Fruit fly (Drosophila melanogaster) whole organism, embryonic: Measurements from ENCODE around the gene CG31102.
A peak's percentile ranks its signal among the peaks of the same experiment; 100 is the strongest.

Experiments used
- CG11696 ChIP-seq: fragments of 200-800 bp; sonication (Bioruptor generic); IDR thresholded peaks from 2 replicates; pipeline ENCODE4 v1.3.6; 2022; ENCODE audit warnings: missing biosample characterization, missing genetic modification characterization
- CG12219 ChIP-seq: fragments of 200-800 bp; sonication (Bioruptor generic); optimal IDR thresholded peaks from 3 replicates; lab custom pipeline; 2018; ENCODE audit warnings: missing biosample characterization, mild to moderate bottlenecking, missing genetic modification characterization
- CG13123 ChIP-seq: fragments of 200-800 bp; sonication (Bioruptor generic); optimal IDR thresholded peaks from 2 replicates; lab custom pipeline; 2016; ENCODE audit warnings: missing biosample characterization, missing genetic modification characterization
- CG13624 ChIP-seq: fragments of 200-800 bp; sonication (Bioruptor generic); optimal IDR thresholded peaks from 2 replicates; lab custom pipeline; 2016; ENCODE audit warnings: missing biosample characterization, missing genetic modification characterization
- CG17568 ChIP-seq: fragments of 200-800 bp; sonication (Bioruptor generic); optimal IDR thresholded peaks from 2 replicates; lab custom pipeline; 2018; ENCODE audit warnings: missing biosample characterization, mild to moderate bottlenecking, missing genetic modification characterization, moderate library complexity
- CG18599 ChIP-seq: fragments of 200-800 bp; sonication (Bioruptor generic); optimal IDR thresholded peaks from 3 replicates; lab custom pipeline; 2017; ENCODE audit warnings: missing biosample characterization, missing genetic modification characterization, mild to moderate bottlenecking, moderate library complexity, missing genetic modification reagents
- CG2199 ChIP-seq: fragments of 200-800 bp; sonication (Bioruptor generic); IDR thresholded peaks from 3 replicates; pipeline ENCODE4 v1.3.6; 2022; ENCODE audit warnings: missing biosample characterization, missing genetic modification characterization
- CG34376 ChIP-seq: fragments of 200-800 bp; sonication (Bioruptor generic); optimal IDR thresholded peaks from 2 replicates; lab custom pipeline; 2018; ENCODE audit warnings: missing biosample characterization, mild to moderate bottlenecking, missing genetic modification characterization
- CG5953 ChIP-seq: fragments of 200-800 bp; sonication (Bioruptor generic); IDR thresholded peaks from 2 replicates; pipeline ENCODE4 v1.3.6; 2022; ENCODE audit warnings: missing biosample characterization, missing genetic modification characterization
- CG6654 ChIP-seq: fragments of 200-800 bp; sonication (Bioruptor generic); optimal IDR thresholded peaks from 2 replicates; lab custom pipeline; 2017; ENCODE audit warnings: missing biosample characterization, mild to moderate bottlenecking, missing genetic modification characterization
- Dbx ChIP-seq: fragments of 200-800 bp; sonication (Bioruptor generic); IDR thresholded peaks from 3 replicates; pipeline ENCODE4 v1.3.6; 2022; ENCODE audit warnings: missing biosample characterization, missing genetic modification characterization
- Dek ChIP-seq: fragments of 200-800 bp; sonication (Bioruptor generic); optimal IDR thresholded peaks from 3 replicates; lab custom pipeline; 2019; ENCODE audit warnings: missing biosample characterization, mild to moderate bottlenecking, missing genetic modification characterization, moderate library complexity
- Dfd ChIP-seq, 2 experiments: fragments of >200 bp; optimal IDR thresholded peaks; 2 replicates each; lab custom pipeline; 2017; ENCODE audit warnings: missing biosample characterization in 2 of 2, missing genetic modification characterization in 2 of 2
- Doc2 ChIP-seq: fragments of 200-800 bp; sonication (Bioruptor generic); IDR thresholded peaks from 2 replicates; pipeline ENCODE4 v1.3.6; 2022; ENCODE audit warnings: missing biosample characterization, missing genetic modification characterization
- Fer2 ChIP-seq: fragments of 200-800 bp; sonication (Bioruptor generic); optimal IDR thresholded peaks from 2 replicates; lab custom pipeline; 2018; ENCODE audit warnings: missing biosample characterization, mild to moderate bottlenecking, missing genetic modification characterization, moderate library complexity
- Fer3 ChIP-seq: fragments of 200-800 bp; sonication (Bioruptor generic); optimal IDR thresholded peaks from 2 replicates; lab custom pipeline; 2018; ENCODE audit warnings: missing biosample characterization, mild to moderate bottlenecking, missing genetic modification characterization, moderate library complexity
- HHEX ChIP-seq: fragments of 200-800 bp; sonication (Bioruptor generic); optimal IDR thresholded peaks from 3 replicates; lab custom pipeline; 2017; ENCODE audit warnings: missing biosample characterization, mild to moderate bottlenecking, missing genetic modification characterization, missing genetic modification reagents
- HLH4C ChIP-seq: fragments of 200-800 bp; sonication (Bioruptor generic); IDR thresholded peaks from 3 replicates; pipeline ENCODE4 v1.3.6; 2022; ENCODE audit warnings: missing biosample characterization, missing genetic modification characterization; ENCODE audit not compliant: partially characterized antibody
- Hand ChIP-seq: fragments of 200-800 bp; sonication (Bioruptor generic); optimal IDR thresholded peaks from 2 replicates; lab custom pipeline; 2017; ENCODE audit warnings: mild to moderate bottlenecking, missing biosample characterization, missing genetic modification reagents, missing genetic modification characterization
- Hmx ChIP-seq: fragments of 200-800 bp; sonication (Bioruptor generic); optimal IDR thresholded peaks from 2 replicates; lab custom pipeline; 2016; ENCODE audit warnings: missing biosample characterization, missing genetic modification characterization
- Jarid2 ChIP-seq: fragments of 200-800 bp; sonication (Bioruptor generic); optimal IDR thresholded peaks from 3 replicates; lab custom pipeline; 2017; ENCODE audit warnings: mild to moderate bottlenecking, missing biosample characterization, missing genetic modification reagents, missing genetic modification characterization
- Kr ChIP-seq: fragments of 200-800 bp; sonication (Bioruptor generic); optimal IDR thresholded peaks from 2 replicates; lab custom pipeline; 2017; ENCODE audit warnings: missing biosample characterization, mild to moderate bottlenecking, missing genetic modification characterization
- Lhr ChIP-seq: fragments of 200-800 bp; sonication (Bioruptor generic); optimal IDR thresholded peaks from 3 replicates; lab custom pipeline; 2017; ENCODE audit warnings: mild to moderate bottlenecking, missing biosample characterization, missing genetic modification reagents, missing genetic modification characterization
- Myb ChIP-seq: fragments of 200-800 bp; sonication (Bioruptor generic); optimal IDR thresholded peaks from 2 replicates; lab custom pipeline; 2016; ENCODE audit warnings: missing biosample characterization, missing genetic modification characterization
- Poxn ChIP-seq: fragments of 200-800 bp; sonication (Bioruptor generic); IDR thresholded peaks from 2 replicates; pipeline ENCODE4 v1.3.6; 2022; ENCODE audit warnings: missing biosample characterization, missing genetic modification characterization
- Sin3A ChIP-seq: fragments of >200 bp; optimal IDR thresholded peaks from 2 replicates; lab custom pipeline; 2018
- Tbp ChIP-seq: fragments of >200 bp; optimal IDR thresholded peaks from 2 replicates; lab custom pipeline; 2018; ENCODE audit warnings: missing biosample characterization, missing genetic modification characterization
- Trl ChIP-seq, 3 experiments: fragments of >200 bp in 2 of 3; fragments of 200-800 bp in 1 of 3; sonication (Bioruptor generic) in 1 of 3; optimal IDR thresholded peaks; 2 replicates in 1 of 3; 3 replicates in 2 of 3; lab custom pipeline; 2016 to 2017; ENCODE audit warnings: missing biosample characterization in 1 of 3, missing genetic modification characterization in 1 of 3
- ato ChIP-seq: fragments of 200-800 bp; sonication (Bioruptor generic); IDR thresholded peaks from 2 replicates; pipeline ENCODE4 v1.3.6; 2022; ENCODE audit warnings: missing biosample characterization, missing genetic modification characterization; ENCODE audit not compliant: partially characterized antibody
- btn ChIP-seq: fragments of 200-800 bp; sonication (Bioruptor generic); optimal IDR thresholded peaks from 2 replicates; lab custom pipeline; 2016; ENCODE audit warnings: missing biosample characterization, missing genetic modification characterization
- chinmo ChIP-seq: fragments of 200-800 bp; sonication (Bioruptor generic); IDR thresholded peaks from 4 replicates; pipeline ENCODE4 v1.3.6; 2022; ENCODE audit warnings: missing biosample characterization, missing genetic modification characterization; ENCODE audit not compliant: partially characterized antibody
- cwo ChIP-seq: fragments of 200-800 bp; sonication (Bioruptor generic); optimal IDR thresholded peaks from 3 replicates; lab custom pipeline; 2017; ENCODE audit warnings: missing biosample characterization, missing genetic modification characterization, mild to moderate bottlenecking, moderate library complexity, missing genetic modification reagents
- danr ChIP-seq: fragments of 200-800 bp; sonication (Bioruptor generic); IDR thresholded peaks from 2 replicates; pipeline ENCODE4 v1.3.6; 2022; ENCODE audit warnings: missing biosample characterization, missing genetic modification characterization
- disco-r ChIP-seq: fragments of 200-800 bp; sonication (Bioruptor generic); optimal IDR thresholded peaks from 2 replicates; lab custom pipeline; 2016; ENCODE audit warnings: missing biosample characterization, missing genetic modification characterization
- dmrt99B ChIP-seq: fragments of 200-800 bp; sonication (Bioruptor generic); optimal IDR thresholded peaks from 2 replicates; lab custom pipeline; 2018; ENCODE audit warnings: missing biosample characterization, mild to moderate bottlenecking, missing genetic modification characterization, moderate library complexity
- dysf ChIP-seq: fragments of 200-800 bp; sonication (Bioruptor generic); IDR thresholded peaks from 3 replicates; pipeline ENCODE4 v1.3.6; 2022; ENCODE audit warnings: missing biosample characterization, missing genetic modification characterization
- grn ChIP-seq: fragments of 200-800 bp; sonication (Bioruptor generic); optimal IDR thresholded peaks from 3 replicates; lab custom pipeline; 2017; ENCODE audit warnings: missing biosample characterization, missing genetic modification characterization
- ind ChIP-seq: fragments of 200-800 bp; sonication (Bioruptor generic); optimal IDR thresholded peaks from 3 replicates; lab custom pipeline; 2016; ENCODE audit warnings: missing biosample characterization, missing genetic modification characterization
- kah ChIP-seq: fragments of 200-800 bp; sonication (Bioruptor generic); optimal IDR thresholded peaks from 2 replicates; lab custom pipeline; 2018; ENCODE audit warnings: missing biosample characterization, mild to moderate bottlenecking, missing genetic modification characterization
- kni ChIP-seq: fragments of 200-800 bp; sonication (Bioruptor generic); optimal IDR thresholded peaks from 3 replicates; lab custom pipeline; 2017; ENCODE audit warnings: mild to moderate bottlenecking, missing biosample characterization, missing genetic modification reagents, missing genetic modification characterization
- knrl ChIP-seq: fragments of 200-800 bp; sonication (Bioruptor generic); IDR thresholded peaks from 3 replicates; pipeline ENCODE4 v1.3.6; 2022; ENCODE audit warnings: missing biosample characterization, missing genetic modification characterization; ENCODE audit not compliant: partially characterized antibody
- luna ChIP-seq: fragments of 200-800 bp; sonication (Bioruptor generic); optimal IDR thresholded peaks from 2 replicates; lab custom pipeline; 2016; ENCODE audit warnings: missing biosample characterization, missing genetic modification characterization
- nerfin-1 ChIP-seq: fragments of 200-800 bp; sonication (Bioruptor generic); optimal IDR thresholded peaks from 3 replicates; lab custom pipeline; 2019; ENCODE audit warnings: missing biosample characterization, mild to moderate bottlenecking, missing genetic modification characterization, moderate library complexity
- nerfin-2 ChIP-seq: fragments of 200-800 bp; sonication (Bioruptor generic); IDR thresholded peaks from 2 replicates; pipeline ENCODE4 v1.3.6; 2022; ENCODE audit warnings: missing biosample characterization, missing genetic modification characterization; ENCODE audit not compliant: partially characterized antibody
- org-1 ChIP-seq: fragments of 200-800 bp; sonication (Bioruptor generic); optimal IDR thresholded peaks from 2 replicates; lab custom pipeline; 2017; ENCODE audit warnings: missing biosample characterization, missing genetic modification characterization
- pb ChIP-seq: fragments of 200-800 bp; sonication (Bioruptor generic); optimal IDR thresholded peaks from 3 replicates; lab custom pipeline; 2016; ENCODE audit warnings: missing biosample characterization, missing genetic modification characterization
- pum ChIP-seq: fragments of 200-800 bp; sonication (Bioruptor generic); optimal IDR thresholded peaks from 2 replicates; lab custom pipeline; 2016; ENCODE audit warnings: missing biosample characterization, missing genetic modification characterization
- row ChIP-seq: fragments of 200-800 bp; sonication (Bioruptor generic); IDR thresholded peaks from 3 replicates; pipeline ENCODE4 v1.3.6; 2022; ENCODE audit warnings: missing biosample characterization, missing genetic modification characterization
- sens-2 ChIP-seq: fragments of 200-800 bp; sonication (Bioruptor generic); IDR thresholded peaks from 2 replicates; pipeline ENCODE4 v1.3.6; 2022; ENCODE audit warnings: missing biosample characterization, missing genetic modification characterization
- zfh1 ChIP-seq: fragments of 200-800 bp; sonication (Bioruptor generic); IDR thresholded peaks from 3 replicates; pipeline ENCODE4 v1.3.6; 2022; ENCODE audit warnings: missing biosample characterization, missing genetic modification characterization

CG31102 gene

dm6 chr3R:25295320-25296020 is at the start of gene CG31102:
CG31102 (minus strand) TSS chr3R:25295594.
- TF ChIP-seq org-1 (GFP tag; lab: Kevin White, UChicago) (no peak), zfh1 (GFP tag; lab: Robert Waterston, UW) (no peak), HHEX (GFP tag; lab: Kevin White, UChicago) (no peak), pb (GFP tag; lab: Kevin White, UChicago) (no peak), Myb (GFP tag; lab: Kevin White, UChicago) (no peak), dysf (GFP tag; lab: Robert Waterston, UW) (0 out of 3 replicates have a peak, but pooled peaks have one; percentile 21), ato (no peak), Jarid2 (GFP tag; lab: Kevin White, UChicago) (peak; percentile 16), Trl (optimal IDR thresholded peaks at IDR 0.05; lab: Kevin White, UChicago) (no peak), Trl (GFP tag; optimal IDR thresholded peaks at IDR 0.05; lab: Kevin White, UChicago) (no peak), Hmx (GFP tag; lab: Kevin White, UChicago) (no peak), Kr (GFP tag; lab: Kevin White, UChicago) (no peak), CG18599 (peak; percentile 13), CG13624 (GFP tag; lab: Kevin White, UChicago) (no peak), nerfin-2 (no peak), row (no peak), HLH4C (GFP tag; lab: Robert Waterston, UW) (no peak), CG13123 (GFP tag; lab: Kevin White, UChicago) (no peak), Dek (no peak), Poxn (GFP tag; lab: Robert Waterston, UW) (no peak), chinmo (GFP tag; lab: Robert Waterston, UW) (peak; percentile 85; the same call in 3 of the 4 replicates), Dfd (GFP tag; optimal IDR thresholded peaks at IDR 0.05; lab: Kevin White, UChicago) (no peak), Dbx (0 out of 3 replicates have a peak, but pooled peaks have one; percentile 37), grn (GFP tag; lab: Kevin White, UChicago) (peak; percentile 74), CG6654 (GFP tag; lab: Kevin White, UChicago) (no peak), dmrt99B (tag; lab: Kevin White, UChicago) (peak; percentile 1), Fer2 (tag; lab: Kevin White, UChicago) (no peak), CG5953 (no peak), CG34376 (GFP tag; lab: Kevin White, UChicago) (peak; percentile 11), kni (GFP tag; lab: Kevin White, UChicago) (no peak), luna (GFP tag; lab: Kevin White, UChicago) (no peak), knrl (GFP tag; lab: Robert Waterston, UW) (no peak), Lhr (GFP tag; lab: Kevin White, UChicago) (no peak), sens-2 (no peak), ind (GFP tag; lab: Kevin White, UChicago) (no peak), Hand (no peak), disco-r (GFP tag; lab: Kevin White, UChicago) (no peak), pum (GFP tag; lab: Kevin White, UChicago) (no peak), danr (GFP tag; lab: Robert Waterston, UW) (no peak), CG11696 (GFP tag; lab: Robert Waterston, UW) (peak; percentile 53; the same call in 1 of the 2 replicates), nerfin-1 (tag; lab: Kevin White, UChicago) (no peak), CG12219 (GFP tag; lab: Kevin White, UChicago) (no peak), Doc2 (GFP tag; lab: Robert Waterston, UW) (no peak), CG17568 (GFP tag; lab: Kevin White, UChicago) (no peak), Tbp (GFP tag; lab: Kevin White, UChicago) (no peak), Sin3A (lab: Kevin White, UChicago) (no peak), CG2199 (GFP tag; lab: Robert Waterston, UW) (no peak), btn (no peak), cwo (GFP tag; lab: Kevin White, UChicago) (no peak), kah (GFP tag; lab: Kevin White, UChicago) (no peak), Fer3 (tag; lab: Kevin White, UChicago) (no peak)
